Worm (Caenorhabditis elegans) whole organism, early embryonic: ENCODE measurements around the gene ZK632.11.

ENCODE experiments used
- B0310.2 ChIP-seq: sonication (generic microtip); optimal IDR thresholded peaks from 2 replicates; lab custom pipeline; 2016; ENCODE audit warnings: mild to moderate bottlenecking, missing genetic modification characterization, missing compliant biosample characterization
- aly-1 ChIP-seq: sonication (generic microtip); optimal IDR thresholded peaks from 2 replicates; lab custom pipeline; 2016; ENCODE audit warnings: missing genetic modification characterization, missing compliant biosample characterization
- ama-1 ChIP-seq: fragments of 150-350 bp; optimal IDR thresholded peaks from 2 replicates; lab custom pipeline; 2014
- ets-7 ChIP-seq: sonication (generic microtip); optimal IDR thresholded peaks from 2 replicates; lab custom pipeline; 2016; ENCODE audit warnings: missing genotype, missing genetic modification characterization, missing compliant biosample characterization
- flt-1 ChIP-seq: fragments of 200-800 bp; sonication (Bioruptor generic); IDR thresholded peaks from 2 replicates; pipeline ENCODE4 v1.3.6; 2022; ENCODE audit warnings: missing genetic modification characterization, missing compliant biosample characterization
- hmbx-1 ChIP-seq: sonication (generic microtip); optimal IDR thresholded peaks from 2 replicates; lab custom pipeline; 2016; ENCODE audit warnings: mild to moderate bottlenecking, missing genetic modification characterization, missing compliant biosample characterization
- pes-1 ChIP-seq: fragments of 200-800 bp; sonication (Bioruptor generic); IDR thresholded peaks from 2 replicates; pipeline ENCODE4 v1.3.6; 2022; ENCODE audit warnings: missing genetic modification reagents, missing genetic modification characterization, missing compliant biosample characterization
- tbx-11 ChIP-seq: fragments of 200-800 bp; sonication (Bioruptor generic); IDR thresholded peaks from 2 replicates; pipeline ENCODE4 v1.3.6; 2022; ENCODE audit warnings: missing genetic modification characterization, missing compliant biosample characterization
- tbx-37 ChIP-seq: fragments of 200-800 bp; sonication (Bioruptor generic); conservative IDR thresholded peaks from 2 replicates; pipeline ENCODE4 v1.3.6; 2022; ENCODE audit warnings: missing genetic modification reagents, missing genetic modification characterization, missing compliant biosample characterization
- tra-4 ChIP-seq: sonication (generic microtip); optimal IDR thresholded peaks from 2 replicates; lab custom pipeline; 2017; ENCODE audit warnings: missing genetic modification characterization, missing compliant biosample characterization

ce11 chrIII:9779080-9779479, 48.6 kb upstream of the ZK632.11 start:
- TF ChIP-seq ama-1 = no peak
- no peak for TF ChIP-seq tra-4 (tag; lab: Kevin White, UChicago)
- TF ChIP-seq pes-1 (GFP tag; lab: Robert Waterston, UW) = no peak
- no peak for TF ChIP-seq B0310.2
- no peak for TF ChIP-seq aly-1 (tag; lab: Kevin White, UChicago)
- no peak for TF ChIP-seq flt-1 (GFP tag; lab: Robert Waterston, UW)
- TF ChIP-seq ets-7 (tag; lab: Kevin White, UChicago) = no peak
- TF ChIP-seq tbx-11 = no peak
- TF ChIP-seq tbx-37 (GFP tag; lab: Robert Waterston, UW) = no peak
- TF ChIP-seq hmbx-1 (tag; lab: Kevin White, UChicago) = no peak
